Fruit fly (Drosophila melanogaster) whole organism, embryonic: ENCODE results near the gene sol.

Experiments used
- Ada2b ChIP-seq: fragments of 200-800 bp; sonication (Bioruptor generic); IDR thresholded peaks from 2 replicates; pipeline ENCODE4 v1.3.6; 2022; ENCODE audit warnings: missing biosample characterization, missing genetic modification characterization
- Adf1 ChIP-seq: fragments of 200-800 bp; sonication (Bioruptor generic); IDR thresholded peaks from 2 replicates; pipeline ENCODE4 v1.3.6; 2022; ENCODE audit warnings: missing biosample characterization, missing genetic modification characterization
- Bgb ChIP-seq: fragments of 200-800 bp; sonication (Bioruptor generic); IDR thresholded peaks from 2 replicates; pipeline ENCODE4 v1.3.6; 2022; ENCODE audit warnings: missing biosample characterization, missing genetic modification characterization; ENCODE audit not compliant: partially characterized antibody
- Blimp-1 ChIP-seq: fragments of 200-800 bp; sonication (Bioruptor generic); optimal IDR thresholded peaks from 3 replicates; lab custom pipeline; 2018; ENCODE audit warnings: missing biosample characterization, missing genetic modification characterization, mild to moderate bottlenecking, moderate library complexity, missing genetic modification reagents
- CG1024 ChIP-seq: fragments of 200-800 bp; sonication (Bioruptor generic); IDR thresholded peaks from 2 replicates; pipeline ENCODE4 v1.3.6; 2022; ENCODE audit warnings: missing biosample characterization, missing genetic modification characterization
- CG10654 ChIP-seq: fragments of 200-800 bp; sonication (Bioruptor generic); optimal IDR thresholded peaks from 2 replicates; lab custom pipeline; 2016; ENCODE audit warnings: missing biosample characterization, missing genetic modification characterization
- CG13296 ChIP-seq: fragments of 200-800 bp; sonication (Bioruptor generic); optimal IDR thresholded peaks from 3 replicates; lab custom pipeline; 2018; ENCODE audit warnings: missing biosample characterization, mild to moderate bottlenecking, missing genetic modification characterization
- CG13775 ChIP-seq: fragments of 200-800 bp; sonication (Bioruptor generic); optimal IDR thresholded peaks from 3 replicates; lab custom pipeline; 2017; ENCODE audit warnings: missing biosample characterization, mild to moderate bottlenecking, missing genetic modification characterization
- CG14710 ChIP-seq: fragments of 200-800 bp; sonication (Bioruptor generic); optimal IDR thresholded peaks from 3 replicates; lab custom pipeline; 2019; ENCODE audit warnings: missing biosample characterization, mild to moderate bottlenecking, missing genetic modification characterization, moderate library complexity
- CG14860 ChIP-seq: fragments of 200-800 bp; sonication (Bioruptor generic); IDR thresholded peaks from 3 replicates; pipeline ENCODE4 v1.3.6; 2022; ENCODE audit warnings: missing biosample characterization, missing genetic modification characterization; ENCODE audit not compliant: partially characterized antibody
- CG15601 ChIP-seq: fragments of 200-800 bp; sonication (Bioruptor generic); optimal IDR thresholded peaks from 3 replicates; lab custom pipeline; 2019; ENCODE audit warnings: missing biosample characterization, mild to moderate bottlenecking, missing genetic modification characterization, moderate library complexity
- CG17186 ChIP-seq: fragments of 200-800 bp; sonication (Bioruptor generic); optimal IDR thresholded peaks from 3 replicates; lab custom pipeline; 2017; ENCODE audit warnings: missing biosample characterization, missing genetic modification reagents, missing genetic modification characterization
- CG17361 ChIP-seq: fragments of 200-800 bp; sonication (Bioruptor generic); IDR thresholded peaks from 3 replicates; pipeline ENCODE4 v1.3.6; 2022; ENCODE audit warnings: missing biosample characterization, missing genetic modification characterization
- CG17802 ChIP-seq: fragments of 200-800 bp; sonication (Bioruptor generic); optimal IDR thresholded peaks from 2 replicates; lab custom pipeline; 2018; ENCODE audit warnings: missing biosample characterization, mild to moderate bottlenecking, missing genetic modification characterization, moderate library complexity
- CG18011 ChIP-seq: fragments of 200-800 bp; sonication (Bioruptor generic); optimal IDR thresholded peaks from 2 replicates; lab custom pipeline; 2017; ENCODE audit warnings: missing biosample characterization, missing genetic modification characterization, mild to moderate bottlenecking, moderate library complexity, missing genotype
- CG7372 ChIP-seq: fragments of 200-800 bp; sonication (Bioruptor generic); IDR thresholded peaks from 2 replicates; pipeline ENCODE4 v1.3.6; 2022; ENCODE audit warnings: missing biosample characterization, missing genetic modification characterization
- CG8478 ChIP-seq: fragments of >200 bp; optimal IDR thresholded peaks from 2 replicates; lab custom pipeline; 2018
- Dref ChIP-seq: fragments of 200-800 bp; sonication (Bioruptor generic); IDR thresholded peaks from 2 replicates; pipeline ENCODE4 v1.3.6; 2022; ENCODE audit warnings: missing biosample characterization, missing genetic modification characterization
- Eip74EF ChIP-seq, 2 experiments: fragments of 200-800 bp in 1 of 2; fragments of >200 bp in 1 of 2; sonication (Bioruptor generic) in 1 of 2; optimal IDR thresholded peaks; 2 replicates each; lab custom pipeline; 2017 to 2019; ENCODE audit warnings: missing biosample characterization in 2 of 2, missing genetic modification characterization in 2 of 2, mild to moderate bottlenecking in 1 of 2, moderate library complexity in 1 of 2
- Fer2 ChIP-seq: fragments of 200-800 bp; sonication (Bioruptor generic); optimal IDR thresholded peaks from 2 replicates; lab custom pipeline; 2018; ENCODE audit warnings: missing biosample characterization, mild to moderate bottlenecking, missing genetic modification characterization, moderate library complexity
- Hsf ChIP-seq: fragments of 200-800 bp; sonication (Bioruptor generic); optimal IDR thresholded peaks from 3 replicates; lab custom pipeline; 2016; ENCODE audit warnings: missing biosample characterization, missing genetic modification characterization
- Lhr ChIP-seq: fragments of 200-800 bp; sonication (Bioruptor generic); optimal IDR thresholded peaks from 3 replicates; lab custom pipeline; 2017; ENCODE audit warnings: mild to moderate bottlenecking, missing biosample characterization, missing genetic modification reagents, missing genetic modification characterization
- MBD-R2 ChIP-seq: fragments of 200-800 bp; sonication (Bioruptor generic); IDR thresholded peaks from 2 replicates; pipeline ENCODE4 v1.3.6; 2022; ENCODE audit warnings: missing biosample characterization, missing genetic modification characterization
- Side ChIP-seq: fragments of 200-800 bp; sonication (Bioruptor generic); optimal IDR thresholded peaks from 2 replicates; lab custom pipeline; 2016; ENCODE audit warnings: missing biosample characterization, missing genetic modification characterization
- al ChIP-seq: fragments of 200-800 bp; sonication (Bioruptor generic); IDR thresholded peaks from 2 replicates; pipeline ENCODE4 v1.3.6; 2022; ENCODE audit warnings: missing biosample characterization, missing genetic modification characterization
- amos ChIP-seq: fragments of 200-800 bp; sonication (Bioruptor generic); IDR thresholded peaks from 2 replicates; pipeline ENCODE4 v1.3.6; 2022; ENCODE audit warnings: missing biosample characterization, missing genetic modification characterization; ENCODE audit not compliant: partially characterized antibody
- ato ChIP-seq: fragments of 200-800 bp; sonication (Bioruptor generic); IDR thresholded peaks from 2 replicates; pipeline ENCODE4 v1.3.6; 2022; ENCODE audit warnings: missing biosample characterization, missing genetic modification characterization; ENCODE audit not compliant: partially characterized antibody
- bowl ChIP-seq: fragments of 200-800 bp; sonication (Bioruptor generic); IDR thresholded peaks from 2 replicates; pipeline ENCODE4 v1.3.6; 2022; ENCODE audit warnings: missing biosample characterization, missing genetic modification characterization
- cad ChIP-seq: fragments of >200 bp; optimal IDR thresholded peaks from 2 replicates; lab custom pipeline; 2017; ENCODE audit warnings: missing biosample characterization, missing genetic modification characterization
- caup ChIP-seq: fragments of 200-800 bp; sonication (Bioruptor generic); optimal IDR thresholded peaks from 3 replicates; lab custom pipeline; 2017; ENCODE audit warnings: missing biosample characterization, mild to moderate bottlenecking, missing genetic modification characterization, moderate library complexity; ENCODE audit not compliant: severe bottlenecking
- chinmo ChIP-seq: fragments of 200-800 bp; sonication (Bioruptor generic); IDR thresholded peaks from 4 replicates; pipeline ENCODE4 v1.3.6; 2022; ENCODE audit warnings: missing biosample characterization, missing genetic modification characterization; ENCODE audit not compliant: partially characterized antibody
- ci ChIP-seq: fragments of 200-800 bp; sonication (Bioruptor generic); IDR thresholded peaks from 3 replicates; pipeline ENCODE4 v1.3.6; 2022; ENCODE audit warnings: missing biosample characterization, missing genetic modification characterization
- croc ChIP-seq: fragments of 200-800 bp; sonication (Bioruptor generic); conservative IDR thresholded peaks from 3 replicates; pipeline ENCODE4 v1.3.6; 2022; ENCODE audit warnings: missing biosample characterization, missing genetic modification characterization
- crp ChIP-seq, 2 experiments: fragments of 200-800 bp; sonication (Bioruptor generic); optimal IDR thresholded peaks; 2 replicates in 1 of 2; 3 replicates in 1 of 2; lab custom pipeline; 2017; ENCODE audit warnings: missing biosample characterization in 2 of 2, missing genetic modification characterization in 2 of 2, mild to moderate bottlenecking in 1 of 2, moderate library complexity in 1 of 2
- fru ChIP-seq: fragments of >200 bp; optimal IDR thresholded peaks from 2 replicates; lab custom pipeline; 2017
- fu2 ChIP-seq: fragments of 200-800 bp; sonication (Bioruptor generic); optimal IDR thresholded peaks from 2 replicates; lab custom pipeline; 2016; ENCODE audit warnings: missing biosample characterization, missing genetic modification characterization
- inv ChIP-seq: fragments of 200-800 bp; sonication (Bioruptor generic); IDR thresholded peaks from 2 replicates; pipeline ENCODE4 v1.3.6; 2022; ENCODE audit warnings: missing biosample characterization, missing genetic modification characterization; ENCODE audit not compliant: partially characterized antibody
- jigr1 ChIP-seq: fragments of 200-800 bp; sonication (Bioruptor generic); IDR thresholded peaks from 3 replicates; pipeline ENCODE4 v1.3.6; 2022; ENCODE audit warnings: missing biosample characterization, missing genetic modification characterization
- jing ChIP-seq: fragments of 200-800 bp; sonication (Bioruptor generic); optimal IDR thresholded peaks from 2 replicates; lab custom pipeline; 2018; ENCODE audit warnings: missing biosample characterization, mild to moderate bottlenecking, missing genetic modification characterization
- kay ChIP-seq: fragments of 200-800 bp; sonication (Bioruptor generic); optimal IDR thresholded peaks from 2 replicates; lab custom pipeline; 2016; ENCODE audit warnings: missing biosample characterization, missing genetic modification characterization
- lmd ChIP-seq: fragments of 200-800 bp; sonication (Bioruptor generic); IDR thresholded peaks from 2 replicates; pipeline ENCODE4 v1.3.6; 2022; ENCODE audit warnings: missing biosample characterization, missing genetic modification characterization
- nmo ChIP-seq: fragments of 200-800 bp; sonication (Bioruptor generic); optimal IDR thresholded peaks from 2 replicates; lab custom pipeline; 2018; ENCODE audit warnings: missing biosample characterization, mild to moderate bottlenecking, missing genetic modification characterization, moderate library complexity
- pfk ChIP-seq: fragments of 200-800 bp; sonication (Bioruptor generic); optimal IDR thresholded peaks from 2 replicates; lab custom pipeline; 2018; ENCODE audit warnings: missing biosample characterization, mild to moderate bottlenecking, missing genetic modification characterization, moderate library complexity
- scrt ChIP-seq: fragments of 200-800 bp; sonication (Bioruptor generic); optimal IDR thresholded peaks from 2 replicates; lab custom pipeline; 2018; ENCODE audit warnings: missing biosample characterization, mild to moderate bottlenecking, missing genetic modification characterization, moderate library complexity
- sima ChIP-seq: fragments of 200-800 bp; sonication (Bioruptor generic); optimal IDR thresholded peaks from 2 replicates; lab custom pipeline; 2016; ENCODE audit warnings: missing biosample characterization, missing genetic modification characterization
- sna ChIP-seq: fragments of 200-800 bp; sonication (Bioruptor generic); IDR thresholded peaks from 2 replicates; pipeline ENCODE4 v1.3.6; 2022; ENCODE audit warnings: missing biosample characterization, missing genetic modification characterization; ENCODE audit not compliant: partially characterized antibody
- tin ChIP-seq: fragments of 200-800 bp; sonication (Bioruptor generic); optimal IDR thresholded peaks from 3 replicates; lab custom pipeline; 2016; ENCODE audit warnings: missing biosample characterization, missing genetic modification characterization
- unc-4 ChIP-seq: fragments of 200-800 bp; sonication (Bioruptor generic); IDR thresholded peaks from 2 replicates; pipeline ENCODE4 v1.3.6; 2022; ENCODE audit warnings: missing biosample characterization, missing genetic modification characterization; ENCODE audit not compliant: partially characterized antibody
- zfh2 ChIP-seq: fragments of 200-800 bp; sonication (Bioruptor generic); optimal IDR thresholded peaks from 2 replicates; lab custom pipeline; 2016; ENCODE audit warnings: missing biosample characterization, missing genetic modification characterization

The sol gene

dm6 chrX:21319202-21319772 is 30.8 kb upstream of the sol start, which contains the start of the genes SLIRP1 and anox (continued):
- TF ChIP-seq zfh2 (GFP tag; lab: Kevin White, UChicago) (peak; percentile 75), Dref (no peak), kay (GFP tag; lab: Kevin White, UChicago) (peak; percentile 76), chinmo (GFP tag; lab: Robert Waterston, UW) (no peak), Ada2b (peak; percentile 62), amos (no peak), Eip74EF (GFP tag; optimal IDR thresholded peaks at IDR 0.05; lab: Kevin White, UChicago) (peak in 1 of 2 experiments; percentile 86), CG1024 (GFP tag; lab: Robert Waterston, UW) (no peak), scrt (GFP tag; lab: Kevin White, UChicago) (peak; percentile 79), jigr1 (GFP tag; lab: Robert Waterston, UW) (0 out of 3 replicates have a peak, but pooled peaks have one; percentile 31), crp (GFP tag; optimal IDR thresholded peaks at IDR 0.05; lab: Kevin White, UChicago) (peak in 1 of 2 experiments; percentile 43), unc-4 (GFP tag; lab: Robert Waterston, UW) (no peak), Lhr (GFP tag; lab: Kevin White, UChicago) (peak; percentile 67), inv (GFP tag; lab: Robert Waterston, UW) (no peak), Bgb (GFP tag; lab: Robert Waterston, UW) (no peak), bowl (0 out of 2 replicates have a peak, but pooled peaks have one; percentile 8), croc (peak; percentile 71), CG18011 (GFP tag; lab: Kevin White, UChicago) (peak; percentile 54), MBD-R2 (GFP tag; lab: Robert Waterston, UW) (peak; percentile 31; the same call in 1 of the 2 replicates), Fer2 (tag; lab: Kevin White, UChicago) (peak; percentile 61), CG17802 (peak; percentile 40), CG15601 (tag; lab: Kevin White, UChicago) (peak; percentile 86), al (GFP tag; lab: Robert Waterston, UW) (peak; percentile 55), ci (peak; percentile 63; the same call in 2 of the 3 replicates), CG8478 (lab: Kevin White, UChicago) (no peak), cad (GFP tag; lab: Kevin White, UChicago) (no peak), lmd (peak; percentile 88), CG10654 (GFP tag; lab: Kevin White, UChicago) (peak; percentile 84), CG7372 (GFP tag; lab: Robert Waterston, UW) (peak; percentile 80), Side (GFP tag; lab: Kevin White, UChicago) (peak; percentile 69), CG17361 (GFP tag; lab: Robert Waterston, UW) (peak; percentile 95), ato (GFP tag; lab: Robert Waterston, UW) (no peak), fu2 (GFP tag; lab: Kevin White, UChicago) (peak; percentile 68), Blimp-1 (GFP tag; lab: Kevin White, UChicago) (peak; percentile 78), CG14710 (tag; lab: Kevin White, UChicago) (peak; percentile 92), pfk (peak; percentile 9), nmo (peak; percentile 95), CG13296 (GFP tag; lab: Kevin White, UChicago) (peak; percentile 86), CG17186 (peak; percentile 99), sna (GFP tag; lab: Robert Waterston, UW) (no peak), sima (GFP tag; lab: Kevin White, UChicago) (no peak), jing (GFP tag; lab: Kevin White, UChicago) (no peak), CG14860 (GFP tag; lab: Robert Waterston, UW) (no peak), Hsf (GFP tag; lab: Kevin White, UChicago) (peak; percentile 89), CG13775 (GFP tag; lab: Kevin White, UChicago) (peak; percentile 87), fru (lab: Kevin White, UChicago) (no peak), caup (peak; percentile 85), tin (GFP tag; lab: Kevin White, UChicago) (peak; percentile 83), Adf1 (GFP tag; lab: Robert Waterston, UW) (peak; percentile 49)
